Fruit fly (Drosophila melanogaster): ENCODE data around the gene eff.

Gene eff

DNA sequence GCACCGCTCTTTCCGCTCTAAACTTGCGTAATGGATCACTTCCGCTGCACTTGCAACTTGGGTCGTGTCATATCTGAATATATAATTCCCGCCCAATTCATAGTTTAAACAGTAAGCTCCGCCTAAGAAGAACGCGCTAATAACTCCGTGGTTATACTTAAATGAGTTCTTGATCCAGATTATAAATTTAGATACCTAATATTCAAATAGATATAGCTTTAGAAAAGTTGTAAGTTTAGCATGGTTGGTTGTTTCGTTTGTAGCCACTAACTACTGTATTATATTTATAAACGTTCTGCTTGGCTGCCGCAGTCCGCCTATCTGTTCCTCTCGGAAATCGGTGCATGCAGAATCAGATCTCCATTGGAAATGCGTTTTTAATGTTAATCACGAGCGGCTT, 1.8 kb upstream of the eff start (continued):
- peak; percentile 35 for TF ChIP-seq Six4 (GFP tag; optimal IDR thresholded peaks at IDR 0.05)
- no peak for TF ChIP-seq maf-S (GFP tag; optimal IDR thresholded peaks at IDR 0.05)
- peak; percentile 9 for TF ChIP-seq Dad (GFP tag; optimal IDR thresholded peaks at IDR 0.05)
- TF ChIP-seq ems (GFP tag; optimal IDR thresholded peaks at IDR 0.05), result peak; percentile 39
- no peak for TF ChIP-seq hbn (GFP tag; IDR thresholded peaks at IDR 0.05; ENCODE audit: partially characterized antibody)
- no peak for TF ChIP-seq CG17912 (GFP tag; optimal IDR thresholded peaks at IDR 0.05)
- TF ChIP-seq Meics (GFP tag; optimal IDR thresholded peaks at IDR 0.05), result peak; percentile 3
- TF ChIP-seq onecut (GFP tag; IDR thresholded peaks at IDR 0.05), result peak; percentile 60
- TF ChIP-seq esg (GFP tag; conservative IDR thresholded peaks at IDR 0.05), result peak; percentile 63
- peak; percentile 59 for TF ChIP-seq Rfx (GFP tag; IDR thresholded peaks at IDR 0.05)
- no peak for TF ChIP-seq ERR (GFP tag; optimal IDR thresholded peaks at IDR 0.05)
- TF ChIP-seq Nf-YA (GFP tag; IDR thresholded peaks at IDR 0.05), result peak; percentile 40; the same call in 1 of the 2 replicates
- TF ChIP-seq CG14050 (GFP tag; IDR thresholded peaks at IDR 0.05), result peak; percentile 16; the same call in 1 of the 3 replicates
- no peak for TF ChIP-seq cwo (GFP tag; optimal IDR thresholded peaks at IDR 0.05)
- TF ChIP-seq CG18476 (GFP tag; optimal IDR thresholded peaks at IDR 0.05), result peak; percentile 37
- TF ChIP-seq CG1603 (tag; optimal IDR thresholded peaks at IDR 0.05), result peak; percentile 73
- TF ChIP-seq stc (GFP tag; IDR thresholded peaks at IDR 0.05), result peak; percentile 64
- peak; percentile 30; the same call in 1 of the 2 replicates for TF ChIP-seq CG8765 (GFP tag; IDR thresholded peaks at IDR 0.05)
- peak; percentile 39 for TF ChIP-seq CG1529 (GFP tag; optimal IDR thresholded peaks at IDR 0.05)
- TF ChIP-seq ATbp (GFP tag; optimal IDR thresholded peaks at IDR 0.05), result peak; percentile 60
- TF ChIP-seq CG15601 (tag; optimal IDR thresholded peaks at IDR 0.05), result peak; percentile 40
- no peak for TF ChIP-seq gsb (GFP tag; IDR thresholded peaks at IDR 0.05)
- TF ChIP-seq CG10267 (tag; optimal IDR thresholded peaks at IDR 0.05), result peak; percentile 27
- peak; percentile 83 for TF ChIP-seq Xrp1 (GFP tag; IDR thresholded peaks at IDR 0.05)
- peak; percentile 73 for TF ChIP-seq phol (tag; optimal IDR thresholded peaks at IDR 0.05)
- no peak for TF ChIP-seq tx (GFP tag; optimal IDR thresholded peaks at IDR 0.05)
- peak; percentile 44; the same call in 1 of the 2 replicates for TF ChIP-seq CG7372 (GFP tag; IDR thresholded peaks at IDR 0.05)
- TF ChIP-seq CG3726 (GFP tag; IDR thresholded peaks at IDR 0.05), result 0 out of 3 replicates have a peak, but pooled peaks have one; percentile 51
- TF ChIP-seq shn (GFP tag; optimal IDR thresholded peaks at IDR 0.05), result no peak
- peak; percentile 48 for TF ChIP-seq CG12391 (tag; optimal IDR thresholded peaks at IDR 0.05)
- TF ChIP-seq Bgb (GFP tag; IDR thresholded peaks at IDR 0.05; ENCODE audit: partially characterized antibody), result no peak
- TF ChIP-seq CG12104 (GFP tag; optimal IDR thresholded peaks at IDR 0.05), result no peak
- peak; percentile 10 for TF ChIP-seq trem (tag; optimal IDR thresholded peaks at IDR 0.05)
- TF ChIP-seq Hmr (GFP tag; optimal IDR thresholded peaks at IDR 0.05), result peak; percentile 10
- peak; percentile 76 for TF ChIP-seq CG2712 (tag; optimal IDR thresholded peaks at IDR 0.05)
- TF ChIP-seq dati (GFP tag; IDR thresholded peaks at IDR 0.05), result 0 out of 2 replicates have a peak, but pooled peaks have one; percentile 32
- no peak for TF ChIP-seq Atf3 (GFP tag; optimal IDR thresholded peaks at IDR 0.05)
- TF ChIP-seq CG8281 (tag; optimal IDR thresholded peaks at IDR 0.05), result no peak
- TF ChIP-seq CG4820 (GFP tag; optimal IDR thresholded peaks at IDR 0.05), result peak; percentile 54
- TF ChIP-seq CG17359 (tag; optimal IDR thresholded peaks at IDR 0.05), result peak; percentile 55
- peak; percentile 79 for TF ChIP-seq ara (GFP tag; IDR thresholded peaks at IDR 0.05)
- peak; percentile 48 for TF ChIP-seq ssp (GFP tag; IDR thresholded peaks at IDR 0.05)
- TF ChIP-seq CG11504 (tag; optimal IDR thresholded peaks at IDR 0.05), result peak; percentile 64
- TF ChIP-seq CG7786 (GFP tag; optimal IDR thresholded peaks at IDR 0.05), result no peak
- TF ChIP-seq CG8944 (GFP tag; optimal IDR thresholded peaks at IDR 0.05), result no peak
- 0 out of 2 replicates have a peak, but pooled peaks have one; percentile 21 for TF ChIP-seq ro (GFP tag; IDR thresholded peaks at IDR 0.05)
- no peak for TF ChIP-seq tll (GFP tag; optimal IDR thresholded peaks at IDR 0.05)
- TF ChIP-seq mam (GFP tag; optimal IDR thresholded peaks at IDR 0.05), result peak; percentile 39
- TF ChIP-seq Chrac-16 (GFP tag; optimal IDR thresholded peaks at IDR 0.05), result peak; percentile 31
- TF ChIP-seq CG4424 (GFP tag; optimal IDR thresholded peaks at IDR 0.05), result peak; percentile 31

Measured in whole organism, embryonic.